Fruit fly (Drosophila melanogaster): ENCODE measurements around the gene fd3F.

Gene fd3F

dm6 chrX:3768202-3768601 lies 33.9 kb upstream of the fd3F start (continued):
- no peak for TF ChIP-seq CG10147 (GFP tag; optimal IDR thresholded peaks at IDR 0.05)
- no peak for TF ChIP-seq crol (GFP tag; IDR thresholded peaks at IDR 0.05)
- no peak for TF ChIP-seq vnd (GFP tag; IDR thresholded peaks at IDR 0.05; ENCODE audit: partially characterized antibody)
- no peak for TF ChIP-seq CG7963 (GFP tag; IDR thresholded peaks at IDR 0.05; ENCODE audit: partially characterized antibody)
- TF ChIP-seq CG11504 (tag; optimal IDR thresholded peaks at IDR 0.05) = peak; percentile 56
- TF ChIP-seq CG15696 (tag; optimal IDR thresholded peaks at IDR 0.05) = no peak
- no peak for TF ChIP-seq gro (GFP tag; optimal IDR thresholded peaks at IDR 0.05)
- TF ChIP-seq Doc3 (GFP tag; IDR thresholded peaks at IDR 0.05; ENCODE audit: partially characterized antibody) = no peak
- TF ChIP-seq usp (GFP tag; optimal IDR thresholded peaks at IDR 0.05) = no peak
- no peak for TF ChIP-seq Jarid2 (GFP tag; optimal IDR thresholded peaks at IDR 0.05)
- peak; percentile 19 for TF ChIP-seq Hmr (GFP tag; optimal IDR thresholded peaks at IDR 0.05)
- TF ChIP-seq CG31365 (tag; optimal IDR thresholded peaks at IDR 0.05) = no peak
- TF ChIP-seq CG17361 (GFP tag; IDR thresholded peaks at IDR 0.05) = 0 out of 3 replicates have a peak, but pooled peaks have one; percentile 40
- TF ChIP-seq Elba2 (GFP tag; optimal IDR thresholded peaks at IDR 0.05) = no peak
- TF ChIP-seq CG11085 (GFP tag; IDR thresholded peaks at IDR 0.05) = no peak
- peak; percentile 15; the same call in 1 of the 2 replicates for TF ChIP-seq stc (GFP tag; IDR thresholded peaks at IDR 0.05)
- TF ChIP-seq Camta (GFP tag; optimal IDR thresholded peaks at IDR 0.05) = no peak
- TF ChIP-seq inv (GFP tag; IDR thresholded peaks at IDR 0.05; ENCODE audit: partially characterized antibody) = no peak
- TF ChIP-seq CG8944 (GFP tag; optimal IDR thresholded peaks at IDR 0.05) = no peak
- TF ChIP-seq Mrtf (GFP tag; IDR thresholded peaks at IDR 0.05) = 0 out of 3 replicates have a peak, but pooled peaks have one; percentile 32
- no peak for TF ChIP-seq CG2202 (tag; optimal IDR thresholded peaks at IDR 0.05)
- no peak for TF ChIP-seq onecut (GFP tag; IDR thresholded peaks at IDR 0.05)
- peak; percentile 37 for TF ChIP-seq CG8388 (GFP tag; optimal IDR thresholded peaks at IDR 0.05)
- TF ChIP-seq CG15514 (GFP tag; optimal IDR thresholded peaks at IDR 0.05) = no peak
- no peak for TF ChIP-seq CG11723 (GFP tag; optimal IDR thresholded peaks at IDR 0.05)
- TF ChIP-seq CG9876 (GFP tag; optimal IDR thresholded peaks at IDR 0.05) = no peak
- TF ChIP-seq btn (GFP tag; optimal IDR thresholded peaks at IDR 0.05) = no peak
- TF ChIP-seq tll (GFP tag; optimal IDR thresholded peaks at IDR 0.05) = no peak
- TF ChIP-seq slou (GFP tag; optimal IDR thresholded peaks at IDR 0.05) = no peak
- TF ChIP-seq dpn (GFP tag; optimal IDR thresholded peaks at IDR 0.05) = peak in 1 of 2 experiments; percentile 10
- TF ChIP-seq NC2α (GFP tag; optimal IDR thresholded peaks at IDR 0.05) = no peak
- TF ChIP-seq ind (GFP tag; optimal IDR thresholded peaks at IDR 0.05) = peak; percentile 18
- no peak for TF ChIP-seq Oaz (GFP tag; IDR thresholded peaks at IDR 0.05)
- TF ChIP-seq CG10654 (GFP tag; optimal IDR thresholded peaks at IDR 0.05) = no peak
- TF ChIP-seq Lim3 (GFP tag; IDR thresholded peaks at IDR 0.05) = no peak
- 0 out of 2 replicates have a peak, but pooled peaks have one; percentile 11 for TF ChIP-seq Rfx (GFP tag; IDR thresholded peaks at IDR 0.05)
- no peak for TF ChIP-seq CG2129 (GFP tag; IDR thresholded peaks at IDR 0.05; ENCODE audit: partially characterized antibody)
- TF ChIP-seq nmo (GFP tag; optimal IDR thresholded peaks at IDR 0.05) = peak; percentile 40
- no peak for TF ChIP-seq p53 (GFP tag; optimal IDR thresholded peaks at IDR 0.05)
- TF ChIP-seq CG3163 (GFP tag; optimal IDR thresholded peaks at IDR 0.05) = no peak
- no peak for TF ChIP-seq HmgD (GFP tag; optimal IDR thresholded peaks at IDR 0.05)
- no peak for TF ChIP-seq CG9215 (GFP tag; IDR thresholded peaks at IDR 0.05)
- no peak for TF ChIP-seq CG34422 (GFP tag; IDR thresholded peaks at IDR 0.05)
- TF ChIP-seq CG10321 (GFP tag; IDR thresholded peaks at IDR 0.05) = no peak
- no peak for TF ChIP-seq B-H2 (GFP tag; optimal IDR thresholded peaks at IDR 0.05)
- TF ChIP-seq CG11560 (tag; IDR thresholded peaks at IDR 0.05) = no peak
- no peak for TF ChIP-seq NK7.1 (GFP tag; optimal IDR thresholded peaks at IDR 0.05)
- no peak for TF ChIP-seq Myb (GFP tag; optimal IDR thresholded peaks at IDR 0.05)
- TF ChIP-seq CG10462 (GFP tag; optimal IDR thresholded peaks at IDR 0.05) = no peak
- no peak for TF ChIP-seq CG7357 (GFP tag; IDR thresholded peaks at IDR 0.05)
- peak; percentile 19 for TF ChIP-seq CG2120 (GFP tag; optimal IDR thresholded peaks at IDR 0.05)
- peak; percentile 13 for TF ChIP-seq gsb-n (tag; optimal IDR thresholded peaks at IDR 0.05)

All from whole organism, embryonic.